Fruit fly (Drosophila melanogaster): ENCODE data around the gene Rab35.

- TF ChIP-seq dsx (GFP tag; optimal IDR thresholded peaks at IDR 0.05; ENCODE audit: poor library complexity, severe bottlenecking) = no peak
- TF ChIP-seq lz (GFP tag; optimal IDR thresholded peaks at IDR 0.05) = no peak
- TF ChIP-seq Lpt (GFP tag; optimal IDR thresholded peaks at IDR 0.05) = no peak
- no peak for TF ChIP-seq eg (GFP tag; IDR thresholded peaks at IDR 0.05)
- no peak for TF ChIP-seq Smox (GFP tag; optimal IDR thresholded peaks at IDR 0.05)
- TF ChIP-seq CG34406 (GFP tag; optimal IDR thresholded peaks at IDR 0.05) = no peak
- peak; percentile 11 for TF ChIP-seq topi (GFP tag; optimal IDR thresholded peaks at IDR 0.05)
- no peak for TF ChIP-seq Sox14 (GFP tag; optimal IDR thresholded peaks at IDR 0.05)
- TF ChIP-seq Hr4 (GFP tag; optimal IDR thresholded peaks at IDR 0.05) = no peak
- peak; percentile 25 for TF ChIP-seq CG10631 (GFP tag; optimal IDR thresholded peaks at IDR 0.05)
- no peak for TF ChIP-seq CG32006 (GFP tag; optimal IDR thresholded peaks at IDR 0.05)
- no peak for TF ChIP-seq salr (GFP tag; optimal IDR thresholded peaks at IDR 0.05)
- TF ChIP-seq spab (GFP tag; optimal IDR thresholded peaks at IDR 0.05) = no peak
- TF ChIP-seq CG3919 (GFP tag; optimal IDR thresholded peaks at IDR 0.05) = no peak
These were observed at the start of gene Rab35 for dm6 chrX:20159679-20160140.
